Fruit fly (Drosophila melanogaster): ENCODE measurements around the gene Ubi-p5E.

Ubi-p5E gene

DNA sequence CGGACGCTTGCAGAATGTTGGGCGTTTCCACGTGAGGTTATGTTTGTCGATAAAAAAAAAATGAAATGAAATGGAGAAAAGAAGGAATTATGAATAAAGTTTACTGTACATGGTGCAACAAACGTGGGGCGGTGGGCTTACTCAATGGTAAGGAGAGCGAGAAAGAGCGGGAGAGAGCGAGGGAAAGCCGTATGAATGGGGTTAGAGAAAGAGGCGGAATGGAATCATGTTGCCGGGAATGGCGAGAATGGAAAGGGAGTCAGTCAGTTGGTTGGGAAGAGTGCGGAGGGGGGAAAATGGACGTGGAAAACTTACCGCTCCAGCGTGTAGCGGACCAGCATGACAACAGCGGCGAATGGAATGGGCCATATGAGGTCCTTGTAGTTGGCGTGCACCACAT lies 13.4 kb downstream of the Ubi-p5E start:
- TF ChIP-seq Ets98B (GFP tag; IDR thresholded peaks at IDR 0.05), result no peak
- no peak for TF ChIP-seq CG34367 (tag; optimal IDR thresholded peaks at IDR 0.05)
- TF ChIP-seq CG4496 (GFP tag; IDR thresholded peaks at IDR 0.05), result peak; percentile 31; the same call in 1 of the 3 replicates

DNA sequence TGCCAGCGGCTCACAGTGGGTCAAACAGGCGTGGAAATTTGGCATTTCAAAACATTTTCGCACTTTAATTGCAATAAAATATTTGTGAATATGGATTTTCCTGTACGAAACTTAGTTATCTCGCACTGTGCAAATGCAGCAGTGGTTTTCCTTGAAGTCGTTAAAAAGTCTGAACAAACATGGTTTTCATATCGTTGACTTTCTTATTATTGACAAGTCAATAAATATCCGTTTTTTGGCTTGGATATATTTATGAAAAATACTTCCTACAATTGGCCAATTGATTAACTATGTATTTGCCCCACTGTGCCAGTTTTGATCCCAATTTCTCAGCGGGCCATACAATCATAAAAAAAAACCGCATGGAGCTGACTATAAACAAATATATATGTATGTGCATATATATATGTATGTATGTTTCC lies 14.0 kb downstream of the Ubi-p5E start:
- peak; percentile 88 for TF ChIP-seq Ets98B (GFP tag; IDR thresholded peaks at IDR 0.05)
- peak; percentile 84 for TF ChIP-seq CG34367 (tag; optimal IDR thresholded peaks at IDR 0.05)
- peak; percentile 85 for TF ChIP-seq Snoo (tag; optimal IDR thresholded peaks at IDR 0.05)
- peak; percentile 86 for TF ChIP-seq CG15710 (tag; optimal IDR thresholded peaks at IDR 0.05)
- peak; percentile 85 for TF ChIP-seq CG12605 (GFP tag; IDR thresholded peaks at IDR 0.05)
- peak; percentile 89 for TF ChIP-seq CG9948 (tag; optimal IDR thresholded peaks at IDR 0.05)
- TF ChIP-seq CG8301 (tag; optimal IDR thresholded peaks at IDR 0.05), result peak; percentile 89
- TF ChIP-seq CG32121 (GFP tag; IDR thresholded peaks at IDR 0.05), result peak; percentile 95
- TF ChIP-seq Pif1A (GFP tag; optimal IDR thresholded peaks at IDR 0.05), result peak; percentile 96
- TF ChIP-seq Pif1B (GFP tag; optimal IDR thresholded peaks at IDR 0.05), result peak; percentile 91
- peak; percentile 96 for TF ChIP-seq fd96Ca (GFP tag; IDR thresholded peaks at IDR 0.05)
- no peak for TF ChIP-seq EcR (GFP tag; optimal IDR thresholded peaks at IDR 0.05)
- peak; percentile 52 for TF ChIP-seq CG13204 (GFP tag; optimal IDR thresholded peaks at IDR 0.05)
- no peak for TF ChIP-seq D1 (tag; optimal IDR thresholded peaks at IDR 0.05)
- peak; percentile 88 for TF ChIP-seq CG8159 (tag; optimal IDR thresholded peaks at IDR 0.05)
- TF ChIP-seq rn (GFP tag; IDR thresholded peaks at IDR 0.05), result peak; percentile 75; the same call in 1 of the 2 replicates
- TF ChIP-seq CG14655 (GFP tag; optimal IDR thresholded peaks at IDR 0.05), result peak; percentile 93
- peak; percentile 84 for TF ChIP-seq CG17806 (tag; optimal IDR thresholded peaks at IDR 0.05)
- TF ChIP-seq gl (tag; optimal IDR thresholded peaks at IDR 0.05), result peak; percentile 59
- peak; percentile 82 for TF ChIP-seq CG10348 (GFP tag; IDR thresholded peaks at IDR 0.05)
- peak; percentile 92 for TF ChIP-seq CG4496 (GFP tag; IDR thresholded peaks at IDR 0.05)

DNA sequence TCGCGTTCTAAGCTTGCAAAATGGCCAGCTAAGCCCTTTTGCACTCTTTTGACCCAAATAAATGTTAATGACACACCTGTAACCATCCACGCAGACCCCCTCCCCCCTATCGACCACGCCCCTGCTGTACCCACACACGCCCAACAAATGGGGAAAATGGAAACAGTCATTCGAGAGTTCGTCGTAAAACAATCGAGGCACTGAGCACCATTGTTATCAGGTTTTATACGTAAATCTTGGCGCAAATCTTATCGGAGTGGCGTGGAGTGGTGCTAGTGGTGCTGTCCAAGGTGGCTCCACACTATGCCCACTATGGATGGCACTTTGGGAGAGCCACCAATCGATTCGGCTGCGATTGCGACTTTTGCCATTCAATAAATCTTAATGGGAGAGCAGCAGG lies 15.0 kb downstream of the Ubi-p5E start:
- TF ChIP-seq CG9948 (tag; optimal IDR thresholded peaks at IDR 0.05), result no peak
- no peak for TF ChIP-seq Snoo (tag; optimal IDR thresholded peaks at IDR 0.05)
- TF ChIP-seq CG4496 (GFP tag; IDR thresholded peaks at IDR 0.05), result no peak
- no peak for TF ChIP-seq CG13204 (GFP tag; optimal IDR thresholded peaks at IDR 0.05)
- no peak for TF ChIP-seq Pif1B (GFP tag; optimal IDR thresholded peaks at IDR 0.05)
- TF ChIP-seq Ets98B (GFP tag; IDR thresholded peaks at IDR 0.05), result no peak
- no peak for TF ChIP-seq Pif1A (GFP tag; optimal IDR thresholded peaks at IDR 0.05)
- TF ChIP-seq D1 (tag; optimal IDR thresholded peaks at IDR 0.05), result no peak
- TF ChIP-seq CG15710 (tag; optimal IDR thresholded peaks at IDR 0.05), result no peak
- no peak for TF ChIP-seq EcR (GFP tag; optimal IDR thresholded peaks at IDR 0.05)
- no peak for TF ChIP-seq CG12605 (GFP tag; IDR thresholded peaks at IDR 0.05)
- no peak for TF ChIP-seq gl (tag; optimal IDR thresholded peaks at IDR 0.05)
- no peak for TF ChIP-seq CG8301 (tag; optimal IDR thresholded peaks at IDR 0.05)
- no peak for TF ChIP-seq CG32121 (GFP tag; IDR thresholded peaks at IDR 0.05)
- no peak for TF ChIP-seq rn (GFP tag; IDR thresholded peaks at IDR 0.05)

DNA sequence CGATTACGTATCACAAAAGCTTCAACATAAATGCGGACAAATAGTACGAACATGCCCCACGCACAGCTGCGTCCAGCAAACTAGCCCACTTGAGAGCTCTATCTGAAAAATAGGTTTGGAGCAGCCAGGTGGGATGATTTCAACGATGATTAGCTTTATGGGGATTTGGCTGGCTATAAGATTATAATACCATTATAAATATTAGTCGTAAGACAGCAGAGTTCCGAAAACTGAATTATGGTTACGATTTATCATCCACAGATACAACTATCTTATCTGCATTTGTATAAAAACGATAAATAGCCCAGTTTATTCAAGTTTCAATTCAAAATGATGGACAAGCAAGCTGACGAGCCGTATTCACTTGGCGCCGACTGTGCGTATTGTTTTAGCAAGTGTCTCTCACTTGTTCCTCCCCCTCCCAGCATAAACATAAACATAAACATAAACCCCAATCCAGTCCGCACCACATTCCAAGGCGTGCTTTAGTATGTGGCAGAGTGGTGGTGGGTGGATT lies 15.8 kb downstream of the Ubi-p5E start:
- TF ChIP-seq CG15710 (tag; optimal IDR thresholded peaks at IDR 0.05) (peak; percentile 32), CG8301 (tag; optimal IDR thresholded peaks at IDR 0.05) (peak; percentile 57), CG12605 (GFP tag; IDR thresholded peaks at IDR 0.05) (no peak), EcR (GFP tag; optimal IDR thresholded peaks at IDR 0.05) (no peak), Pif1A (GFP tag; optimal IDR thresholded peaks at IDR 0.05) (peak; percentile 14), fd96Ca (GFP tag; IDR thresholded peaks at IDR 0.05) (0 out of 3 replicates have a peak, but pooled peaks have one; percentile 48), rn (GFP tag; IDR thresholded peaks at IDR 0.05) (0 out of 2 replicates have a peak, but pooled peaks have one; percentile 15), CG9948 (tag; optimal IDR thresholded peaks at IDR 0.05) (peak; percentile 39), CG34367 (tag; optimal IDR thresholded peaks at IDR 0.05) (peak; percentile 16), CG17806 (tag; optimal IDR thresholded peaks at IDR 0.05) (peak; percentile 21), CG4496 (GFP tag; IDR thresholded peaks at IDR 0.05) (no peak), Pif1B (GFP tag; optimal IDR thresholded peaks at IDR 0.05) (no peak), CG10348 (GFP tag; IDR thresholded peaks at IDR 0.05) (no peak), Ets98B (GFP tag; IDR thresholded peaks at IDR 0.05) (peak; percentile 25; the same call in 1 of the 2 replicates), gl (tag; optimal IDR thresholded peaks at IDR 0.05) (no peak), CG32121 (GFP tag; IDR thresholded peaks at IDR 0.05) (peak; percentile 69), CG13204 (GFP tag; optimal IDR thresholded peaks at IDR 0.05) (no peak), Snoo (tag; optimal IDR thresholded peaks at IDR 0.05) (no peak), CG14655 (GFP tag; optimal IDR thresholded peaks at IDR 0.05) (no peak), D1 (tag; optimal IDR thresholded peaks at IDR 0.05) (no peak), CG8159 (tag; optimal IDR thresholded peaks at IDR 0.05) (peak; percentile 32)

DNA sequence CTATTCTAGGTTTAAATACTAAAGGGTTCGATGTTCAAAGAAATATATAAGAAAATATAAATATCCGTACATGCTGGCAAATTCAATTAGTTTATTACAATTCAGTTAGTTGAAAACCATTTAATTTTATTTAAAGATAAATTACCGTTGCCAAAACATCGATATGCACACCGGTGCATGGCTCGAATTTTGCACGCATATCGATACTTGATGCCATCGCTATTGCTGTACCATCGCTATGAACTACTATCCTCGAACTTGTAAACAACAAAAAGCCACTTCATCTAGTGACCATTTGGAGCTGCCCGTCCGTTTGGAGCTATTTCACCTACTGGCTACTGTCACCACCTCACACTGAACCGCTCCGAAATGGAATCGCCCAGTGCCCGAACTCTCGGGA lies 18.5 kb downstream of the Ubi-p5E start, which contains the start of gene Josd:
TSS of gene Josd (plus strand) at position 270 of the 400 bp plus-strand sequence.
- TF ChIP-seq Ets98B (GFP tag; IDR thresholded peaks at IDR 0.05) (no peak), D1 (tag; optimal IDR thresholded peaks at IDR 0.05) (no peak), CG15710 (tag; optimal IDR thresholded peaks at IDR 0.05) (no peak), CG12605 (GFP tag; IDR thresholded peaks at IDR 0.05) (no peak), fd96Ca (GFP tag; IDR thresholded peaks at IDR 0.05) (no peak), CG4496 (GFP tag; IDR thresholded peaks at IDR 0.05) (no peak), CG17806 (tag; optimal IDR thresholded peaks at IDR 0.05) (no peak), CG13204 (GFP tag; optimal IDR thresholded peaks at IDR 0.05) (no peak), Pif1B (GFP tag; optimal IDR thresholded peaks at IDR 0.05) (no peak), CG34367 (tag; optimal IDR thresholded peaks at IDR 0.05) (no peak), gl (tag; optimal IDR thresholded peaks at IDR 0.05) (no peak), CG10348 (GFP tag; IDR thresholded peaks at IDR 0.05) (no peak), Pif1A (GFP tag; optimal IDR thresholded peaks at IDR 0.05) (no peak), CG8159 (tag; optimal IDR thresholded peaks at IDR 0.05) (no peak), CG8301 (tag; optimal IDR thresholded peaks at IDR 0.05) (no peak), CG14655 (GFP tag; optimal IDR thresholded peaks at IDR 0.05) (no peak)
